Worm (Caenorhabditis elegans): ENCODE measurements around the gene fil-1.

Gene fil-1

DNA sequence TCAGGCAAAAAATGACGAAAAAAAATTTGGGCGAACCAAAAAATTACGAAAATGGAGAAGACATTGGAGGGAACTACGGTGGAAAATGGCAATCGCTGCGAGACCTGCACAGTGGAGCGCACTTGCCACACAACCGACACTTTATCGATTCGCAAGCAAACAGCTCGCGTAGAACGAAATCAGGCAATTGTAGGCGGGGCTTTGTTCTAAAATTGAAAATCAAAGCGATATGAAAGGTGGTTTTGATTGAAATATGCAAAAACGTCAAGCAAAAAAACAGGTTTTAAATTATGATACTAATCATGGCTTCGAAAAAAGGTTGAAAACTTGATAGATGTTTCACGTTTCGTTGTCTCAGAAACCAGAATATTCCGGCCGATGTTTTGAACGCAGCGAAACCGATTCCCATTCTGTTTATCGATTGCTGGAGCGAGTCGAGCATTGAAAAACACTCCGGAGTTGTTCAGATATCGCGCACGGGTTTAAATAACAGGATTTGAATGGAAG, 8.6 kb downstream of the fil-1 start, which contains the start of the genes fib-1 and mut-15 (continued):
- TF ChIP-seq tbx-9 (tag; optimal IDR thresholded peaks at IDR 0.05; ENCODE audit: borderline replicate concordance) = no peak
- no peak for TF ChIP-seq gei-17 (GFP tag; optimal IDR thresholded peaks at IDR 0.05)
- TF ChIP-seq athp-1 (tag; optimal IDR thresholded peaks at IDR 0.05) = peak; percentile 92
- TF ChIP-seq atf-7 (tag; optimal IDR thresholded peaks at IDR 0.05) = peak; percentile 34

DNA sequence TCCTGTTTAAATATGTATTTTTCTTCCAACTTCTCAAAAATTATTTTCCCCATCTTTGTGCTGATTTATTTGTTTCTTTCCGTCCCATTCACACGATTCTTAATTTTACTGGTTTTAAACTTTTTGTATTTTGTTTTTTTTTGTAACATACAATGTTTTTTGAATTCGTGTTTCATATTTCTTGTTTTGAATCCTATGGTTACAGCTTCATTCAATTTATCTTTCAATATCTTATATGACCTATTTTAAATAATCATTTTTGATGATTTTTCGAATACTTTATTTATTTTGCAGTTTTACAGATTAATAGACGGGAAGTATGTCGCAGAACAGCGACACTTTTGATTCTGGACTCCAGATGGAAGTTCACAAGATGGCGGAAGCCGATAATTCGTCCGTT, 11.2 kb downstream of the fil-1 start, which contains the start of gene hrde-2:
Gene hrde-2 (plus strand): TSS at position 301 of the 400 bp plus-strand sequence.
- no peak for TF ChIP-seq hrde-1 (tag; optimal IDR thresholded peaks at IDR 0.05; ENCODE audit: borderline replicate concordance)
- TF ChIP-seq F37B4.10 (GFP tag; IDR thresholded peaks at IDR 0.05) = no peak
- no peak for TF ChIP-seq F52B5.7 (tag; optimal IDR thresholded peaks at IDR 0.05)
- no peak for TF ChIP-seq hmg-1.2 (GFP tag; IDR thresholded peaks at IDR 0.05)
- TF ChIP-seq ceh-40 (GFP tag; IDR thresholded peaks at IDR 0.05) = no peak
- no peak for TF ChIP-seq rec-8 (tag; optimal IDR thresholded peaks at IDR 0.05)
- TF ChIP-seq rcor-1 (GFP tag; IDR thresholded peaks at IDR 0.05) = no peak

DNA sequence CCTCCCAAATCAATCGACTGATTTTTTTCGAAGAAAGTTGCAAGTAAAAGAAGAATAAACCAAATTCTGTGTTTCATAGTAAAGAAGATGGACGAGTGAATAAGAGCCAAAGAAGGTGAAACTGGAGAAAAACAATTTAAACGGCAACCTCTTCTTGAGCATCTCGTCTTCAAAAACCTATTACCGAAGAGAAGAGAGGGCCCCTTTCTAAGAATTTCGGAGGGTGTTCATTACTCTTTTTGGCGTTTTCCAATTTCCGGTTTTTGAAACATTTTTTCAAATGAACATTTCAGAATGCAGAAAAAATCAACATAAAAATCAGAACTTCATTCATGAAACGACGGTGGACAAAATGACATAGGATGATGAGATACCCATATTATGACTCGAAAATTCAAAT, 17.9 kb downstream of the fil-1 start, which contains the start of gene nmr-2:
Gene nmr-2 (minus strand): TSS at position 101 of the 400 bp plus-strand sequence.
- TF ChIP-seq ekl-4 (GFP tag; IDR thresholded peaks at IDR 0.05) (no peak), K11D2.4 (GFP tag; IDR thresholded peaks at IDR 0.05) (no peak), nfya-2 (GFP tag; IDR thresholded peaks at IDR 0.05) (no peak), die-1 (tag; optimal IDR thresholded peaks at IDR 0.05) (no peak), rcor-1 (GFP tag; IDR thresholded peaks at IDR 0.05) (no peak), ccch-3 (GFP tag; optimal IDR thresholded peaks at IDR 0.05) (no peak), F10E7.11 (tag; optimal IDR thresholded peaks at IDR 0.05) (no peak), nhr-90 (tag; optimal IDR thresholded peaks at IDR 0.05) (no peak), nhr-27 (tag; optimal IDR thresholded peaks at IDR 0.05) (no peak)

- TF ChIP-seq cebp-1 (GFP tag; IDR thresholded peaks at IDR 0.05) = no peak
- peak; percentile 13 for TF ChIP-seq cebp-1 (tag; optimal IDR thresholded peaks at IDR 0.05)
- TF ChIP-seq nhr-120 (GFP tag; IDR thresholded peaks at IDR 0.05) = no peak
- peak; percentile 9 for TF ChIP-seq nhr-80 (tag; optimal IDR thresholded peaks at IDR 0.05)
- TF ChIP-seq ceh-100 (GFP tag; IDR thresholded peaks at IDR 0.05) = peak; percentile 45
- TF ChIP-seq nfyb-1 (GFP tag; IDR thresholded peaks at IDR 0.05) = 0 out of 2 replicates have a peak, but pooled peaks have one; percentile 62
- TF ChIP-seq athp-1 (tag; optimal IDR thresholded peaks at IDR 0.05) = no peak
- TF ChIP-seq hsf-1 (GFP tag; IDR thresholded peaks at IDR 0.05) = no peak
- 0 out of 2 replicates have a peak, but pooled peaks have one; percentile 40 for TF ChIP-seq Y53F4B.3 (GFP tag; IDR thresholded peaks at IDR 0.05)
- TF ChIP-seq hlh-26 (GFP tag; conservative IDR thresholded peaks at IDR 0.05) = no peak
- peak; percentile 46 for TF ChIP-seq hmg-1.2 (GFP tag; IDR thresholded peaks at IDR 0.05)
- TF ChIP-seq dox-1 (GFP tag; IDR thresholded peaks at IDR 0.05) = 0 out of 2 replicates have a peak, but pooled peaks have one; percentile 29
- TF ChIP-seq F49E8.2 (tag; optimal IDR thresholded peaks at IDR 0.05; ENCODE audit: insufficient read depth) = no peak
- TF ChIP-seq rpc-1 (optimal IDR thresholded peaks at IDR 0.05) = peak; percentile 53
- peak; percentile 70 for TF ChIP-seq rpc-1 (tag; optimal IDR thresholded peaks at IDR 0.05)
- TF ChIP-seq ceh-40 (GFP tag; IDR thresholded peaks at IDR 0.05) = no peak
- no peak for TF ChIP-seq cebp-2 (GFP tag; IDR thresholded peaks at IDR 0.05)
- no peak for TF ChIP-seq sdz-38 (tag; optimal IDR thresholded peaks at IDR 0.05)
- TF ChIP-seq ztf-18 (tag; optimal IDR thresholded peaks at IDR 0.05) = no peak
- no peak for TF ChIP-seq F23B12.7 (tag; optimal IDR thresholded peaks at IDR 0.05; ENCODE audit: insufficient read depth)
- TF ChIP-seq sea-2 (GFP tag; IDR thresholded peaks at IDR 0.05) = no peak
- no peak for TF ChIP-seq F57C9.4 (tag; optimal IDR thresholded peaks at IDR 0.05)
- no peak for TF ChIP-seq nhr-90 (tag; optimal IDR thresholded peaks at IDR 0.05)
- TF ChIP-seq mcd-1 (GFP tag; IDR thresholded peaks at IDR 0.05) = 0 out of 2 replicates have a peak, but pooled peaks have one; percentile 34
- peak; percentile 65 for TF ChIP-seq him-1 (tag; optimal IDR thresholded peaks at IDR 0.05)
- TF ChIP-seq B0019.2 (GFP tag; conservative IDR thresholded peaks at IDR 0.05) = 0 out of 2 replicates have a peak, but pooled peaks have one; percentile 6
- 0 out of 2 replicates have a peak, but pooled peaks have one; percentile 38 for TF ChIP-seq B0336.3 (GFP tag; IDR thresholded peaks at IDR 0.05)
Measured at ce11 chrV:15012542-15013301, 19.1 kb downstream of the fil-1 start.

Measured in whole organism, young adult.